Fruit fly (Drosophila melanogaster): ENCODE measurements around the gene hay.

hay gene

dm6 chr3L:10664511-10665062 is 33.7 kb downstream of the hay start, which contains the start of gene simj (continued):
- TF ChIP-seq CG15696 (tag; optimal IDR thresholded peaks at IDR 0.05), result peak; percentile 6
- TF ChIP-seq sd (tag; optimal IDR thresholded peaks at IDR 0.05), result peak; percentile 59
- TF ChIP-seq CG4617 (GFP tag; optimal IDR thresholded peaks at IDR 0.05; ENCODE audit: borderline replicate concordance), result peak; percentile 50
- peak; percentile 73 for TF ChIP-seq CG16863 (GFP tag; optimal IDR thresholded peaks at IDR 0.05)
- TF ChIP-seq CG32767 (GFP tag; IDR thresholded peaks at IDR 0.05), result no peak
- TF ChIP-seq kay (GFP tag; optimal IDR thresholded peaks at IDR 0.05), result no peak
- peak; percentile 34; the same call in 1 of the 2 replicates for TF ChIP-seq Drgx (GFP tag; IDR thresholded peaks at IDR 0.05)
- no peak for TF ChIP-seq CG33557 (GFP tag; optimal IDR thresholded peaks at IDR 0.05)
- TF ChIP-seq CG8944 (GFP tag; optimal IDR thresholded peaks at IDR 0.05), result peak; percentile 39
- TF ChIP-seq CG1792 (GFP tag; optimal IDR thresholded peaks at IDR 0.05), result no peak
- peak; percentile 37; the same call in 1 of the 2 replicates for TF ChIP-seq CG11696 (GFP tag; IDR thresholded peaks at IDR 0.05)
- peak; percentile 94 for TF ChIP-seq CG9797 (GFP tag; optimal IDR thresholded peaks at IDR 0.05)
- TF ChIP-seq sr (GFP tag; IDR thresholded peaks at IDR 0.05), result peak; percentile 27; the same call in 1 of the 3 replicates
- TF ChIP-seq nmo (GFP tag; optimal IDR thresholded peaks at IDR 0.05), result peak; percentile 60
- peak; percentile 4 for TF ChIP-seq slp2 (GFP tag; optimal IDR thresholded peaks at IDR 0.05)
- peak; percentile 75 for TF ChIP-seq HLHmδ (GFP tag; optimal IDR thresholded peaks at IDR 0.05)
- no peak for TF ChIP-seq twi (tag; optimal IDR thresholded peaks at IDR 0.05)
- TF ChIP-seq CG9817 (tag; optimal IDR thresholded peaks at IDR 0.05), result no peak
- TF ChIP-seq Dbx (GFP tag; IDR thresholded peaks at IDR 0.05), result peak; percentile 80; the same call in 1 of the 3 replicates
- TF ChIP-seq ttk (GFP tag; IDR thresholded peaks at IDR 0.05), result no peak
- peak; percentile 86 for TF ChIP-seq CG10543 (GFP tag; optimal IDR thresholded peaks at IDR 0.05)
- TF ChIP-seq CG7839 (tag; optimal IDR thresholded peaks at IDR 0.05), result peak; percentile 11
- peak; percentile 48 for TF ChIP-seq CG7786 (GFP tag; optimal IDR thresholded peaks at IDR 0.05)
- TF ChIP-seq gsb (GFP tag; IDR thresholded peaks at IDR 0.05), result no peak
- TF ChIP-seq trem (tag; optimal IDR thresholded peaks at IDR 0.05), result peak; percentile 78
- TF ChIP-seq CG2129 (GFP tag; IDR thresholded peaks at IDR 0.05; ENCODE audit: partially characterized antibody), result peak; percentile 44; the same call in 1 of the 2 replicates
- peak; percentile 95 for TF ChIP-seq bbx (GFP tag; IDR thresholded peaks at IDR 0.05; ENCODE audit: partially characterized antibody)
- TF ChIP-seq Spps (tag; optimal IDR thresholded peaks at IDR 0.05), result peak; percentile 29
- TF ChIP-seq usp (GFP tag; optimal IDR thresholded peaks at IDR 0.05), result no peak
- TF ChIP-seq CG3726 (GFP tag; IDR thresholded peaks at IDR 0.05), result no peak
- peak; percentile 53 for TF ChIP-seq p53 (GFP tag; optimal IDR thresholded peaks at IDR 0.05)
- 0 out of 2 replicates have a peak, but pooled peaks have one; percentile 23 for TF ChIP-seq CG4360 (GFP tag; IDR thresholded peaks at IDR 0.05)
- TF ChIP-seq CG10959 (GFP tag; IDR thresholded peaks at IDR 0.05), result peak; percentile 29; the same call in 1 of the 2 replicates
- no peak for TF ChIP-seq tll (GFP tag; optimal IDR thresholded peaks at IDR 0.05)
- TF ChIP-seq pzg (GFP tag; optimal IDR thresholded peaks at IDR 0.05), result peak; percentile 97
- TF ChIP-seq Sry-β (GFP tag; optimal IDR thresholded peaks at IDR 0.05), result no peak
- TF ChIP-seq CTCF (GFP tag; optimal IDR thresholded peaks at IDR 0.05), result peak; percentile 71
- TF ChIP-seq CG2120 (GFP tag; optimal IDR thresholded peaks at IDR 0.05), result peak; percentile 62
- no peak for TF ChIP-seq dan (GFP tag; IDR thresholded peaks at IDR 0.05)
- no peak for TF ChIP-seq Ssrp (tag; optimal IDR thresholded peaks at IDR 0.05)
- TF ChIP-seq Bgb (GFP tag; IDR thresholded peaks at IDR 0.05; ENCODE audit: partially characterized antibody), result peak; percentile 94
- TF ChIP-seq CG14860 (GFP tag; IDR thresholded peaks at IDR 0.05; ENCODE audit: partially characterized antibody), result peak; percentile 55; the same call in 1 of the 3 replicates
- peak; percentile 52 for TF ChIP-seq NC2β (GFP tag; optimal IDR thresholded peaks at IDR 0.05)
- TF ChIP-seq amos (GFP tag; IDR thresholded peaks at IDR 0.05; ENCODE audit: partially characterized antibody), result peak; percentile 94
- no peak for TF ChIP-seq ac (GFP tag; optimal IDR thresholded peaks at IDR 0.05)
- no peak; the same call in 2 of the 3 replicates for TF ChIP-seq B-H1 (GFP tag; IDR thresholded peaks at IDR 0.05)
- TF ChIP-seq CG6175 (GFP tag; IDR thresholded peaks at IDR 0.05), result no peak; the same call in 2 of the 3 replicates
- TF ChIP-seq CG7745 (tag; optimal IDR thresholded peaks at IDR 0.05), result peak; percentile 0
- TF ChIP-seq E2f2 (GFP tag; IDR thresholded peaks at IDR 0.05), result peak; percentile 87
- TF ChIP-seq Side (GFP tag; optimal IDR thresholded peaks at IDR 0.05), result peak; percentile 36
